Worm (Caenorhabditis elegans): Measurements from ENCODE around the gene srh-229.

ce11 chrV:7485000-7485399 lies 19.2 kb downstream of the srh-229 start, which contains the start of gene srbc-8:
- TF ChIP-seq ztf-11 (tag; optimal IDR thresholded peaks at IDR 0.05) (no peak), lin-13 (GFP tag; optimal IDR thresholded peaks at IDR 0.05) (no peak)

Measured in whole organism, L2 larva.